In genomic region chrIII:13448235-13448634, ce11 we compare ENCODE assay signal across 4 worm cellular contexts.
TF ChIP-seq lines count a peak whose summit lies in the region.

No protein-coding gene starts in this region.

TF ChIP-seq in whole organism, L4 larva, 104 proteins besides CTCF, POLR2A, EP300 and RAD21:
- TF ChIP-seq Y48G9A.11 (GFP tag; IDR thresholded peaks at IDR 0.05; lab: Robert Waterston, UW), result peak; percentile 45; the same call in 1 of the 2 replicates
- 0 out of 2 replicates have a peak, but pooled peaks have one; percentile 16 for TF ChIP-seq T26A8.4 (GFP tag; IDR thresholded peaks at IDR 0.05; lab: Robert Waterston, UW)
- TF ChIP-seq tra-1 (GFP tag; IDR thresholded peaks at IDR 0.05; lab: Robert Waterston, UW), result 0 out of 2 replicates have a peak, but pooled peaks have one; percentile 42
- TF ChIP-seq set-16 (GFP tag; IDR thresholded peaks at IDR 0.05; lab: Robert Waterston, UW), result peak; percentile 93
- peak; percentile 51; the same call in 1 of the 2 replicates for TF ChIP-seq snpc-1.2 (GFP tag; IDR thresholded peaks at IDR 0.05; lab: Robert Waterston, UW)
- TF ChIP-seq F44E2.7 (GFP tag; IDR thresholded peaks at IDR 0.05; lab: Robert Waterston, UW), result peak; percentile 58; the same call in 1 of the 2 replicates
- TF ChIP-seq arid-1 (GFP tag; conservative IDR thresholded peaks at IDR 0.05; lab: Robert Waterston, UW), result 0 out of 2 replicates have a peak, but pooled peaks have one; percentile 5
- peak; percentile 19; the same call in 1 of the 2 replicates for TF ChIP-seq php-3 (GFP tag; IDR thresholded peaks at IDR 0.05; lab: Robert Waterston, UW)
- TF ChIP-seq madf-5 (GFP tag; IDR thresholded peaks at IDR 0.05; lab: Robert Waterston, UW), result 0 out of 4 replicates have a peak, but pooled peaks of 1 of the 2 experiments have one; percentile 52
- TF ChIP-seq dmd-8 (GFP tag; IDR thresholded peaks at IDR 0.05; lab: Robert Waterston, UW), result 0 out of 2 replicates have a peak, but pooled peaks have one; percentile 69
- TF ChIP-seq F26F4.8 (GFP tag; conservative IDR thresholded peaks at IDR 0.05; lab: Robert Waterston, UW), result 0 out of 2 replicates have a peak, but pooled peaks have one; percentile 46
TF ChIP-seq in whole organism, L4 larva: peak in this region for 11; not testable (repeated sequence) for 93.

TF ChIP-seq in whole organism, early embryonic, 17 proteins besides CTCF, POLR2A, EP300 and RAD21:
- 0 out of 2 replicates have a peak, but pooled peaks have one; percentile 32 for TF ChIP-seq tbx-37 (GFP tag; conservative IDR thresholded peaks at IDR 0.05; lab: Robert Waterston, UW)

TF ChIP-seq in whole organism, midembryonic, 9 proteins besides CTCF, POLR2A, EP300 and RAD21:
- TF ChIP-seq tab-1 (GFP tag; IDR thresholded peaks at IDR 0.05; lab: Robert Waterston, UW), result 0 out of 2 replicates have a peak, but pooled peaks have one; percentile 21

TF ChIP-seq in whole organism, young adult, 124 proteins besides CTCF, POLR2A, EP300 and RAD21:
- TF ChIP-seq madf-6 (GFP tag; IDR thresholded peaks at IDR 0.05; lab: Robert Waterston, UW), result peak; percentile 33
- peak; percentile 80 for TF ChIP-seq F33H1.4 (GFP tag; IDR thresholded peaks at IDR 0.05; lab: Robert Waterston, UW)
- TF ChIP-seq nfyb-1 (GFP tag; IDR thresholded peaks at IDR 0.05; lab: Robert Waterston, UW), result 0 out of 2 replicates have a peak, but pooled peaks have one; percentile 55
- TF ChIP-seq D2030.7 (GFP tag; IDR thresholded peaks at IDR 0.05; lab: Robert Waterston, UW), result peak; percentile 51; the same call in 1 of the 2 replicates
- peak; percentile 85 for TF ChIP-seq egrh-3 (GFP tag; IDR thresholded peaks at IDR 0.05; lab: Robert Waterston, UW)
- TF ChIP-seq aptf-3 (GFP tag; IDR thresholded peaks at IDR 0.05; lab: Robert Waterston, UW), result 0 out of 2 replicates have a peak, but pooled peaks have one; percentile 32
- TF ChIP-seq madf-3 (GFP tag; IDR thresholded peaks at IDR 0.05; lab: Robert Waterston, UW), result 0 out of 2 replicates have a peak, but pooled peaks have one; percentile 67
- peak; percentile 41 for TF ChIP-seq mcd-1 (GFP tag; IDR thresholded peaks at IDR 0.05; lab: Robert Waterston, UW)
- peak; percentile 40; the same call in 1 of the 2 replicates for TF ChIP-seq ceh-100 (GFP tag; IDR thresholded peaks at IDR 0.05; lab: Robert Waterston, UW)
